Fruit fly (Drosophila melanogaster): Measurements from ENCODE around the gene D2hgdh.

D2hgdh gene

dm6 chrX:2158668-2159163 is 17.4 kb downstream of the D2hgdh start, which contains the start of gene wapl (continued):
- TF ChIP-seq Pdp1 (GFP tag; optimal IDR thresholded peaks at IDR 0.05) (peak in 1 of 2 experiments; percentile 44), vfl (GFP tag; optimal IDR thresholded peaks at IDR 0.05) (peak; percentile 26), CG9817 (tag; optimal IDR thresholded peaks at IDR 0.05) (no peak), CG9797 (GFP tag; optimal IDR thresholded peaks at IDR 0.05) (peak; percentile 85), CG11085 (GFP tag; IDR thresholded peaks at IDR 0.05) (0 out of 2 replicates have a peak, but pooled peaks have one; percentile 21), sens (GFP tag) (peak; percentile 81), Ptx1 (GFP tag; IDR thresholded peaks at IDR 0.05) (0 out of 2 replicates have a peak, but pooled peaks have one; percentile 10), sob (GFP tag; IDR thresholded peaks at IDR 0.05) (0 out of 2 replicates have a peak, but pooled peaks have one; percentile 32), CG34224 (GFP tag; IDR thresholded peaks at IDR 0.05; ENCODE audit: partially characterized antibody) (peak; percentile 93), vvl (GFP tag; IDR thresholded peaks at IDR 0.05) (peak; percentile 61), ftz-f1 (GFP tag; optimal IDR thresholded peaks at IDR 0.05) (peak; percentile 98), inv (GFP tag; IDR thresholded peaks at IDR 0.05; ENCODE audit: partially characterized antibody) (peak; percentile 91), CG12659 (GFP tag; optimal IDR thresholded peaks at IDR 0.05) (peak; percentile 61), Scr (GFP tag; IDR thresholded peaks at IDR 0.05; ENCODE audit: partially characterized antibody) (peak; percentile 94), CG1603 (tag; optimal IDR thresholded peaks at IDR 0.05) (peak; percentile 85), CG3995 (GFP tag; optimal IDR thresholded peaks at IDR 0.05) (peak; percentile 58), knrl (GFP tag; IDR thresholded peaks at IDR 0.05; ENCODE audit: partially characterized antibody) (peak; percentile 93), bcd (GFP tag; optimal IDR thresholded peaks at IDR 0.05) (no peak), CoRest (tag; optimal IDR thresholded peaks at IDR 0.05) (peak; percentile 6), BEAF-32 (GFP tag; optimal IDR thresholded peaks at IDR 0.05) (peak; percentile 97), CG33213 (GFP tag; optimal IDR thresholded peaks at IDR 0.05) (peak; percentile 29), CG17385 (GFP tag; optimal IDR thresholded peaks at IDR 0.05) (peak; percentile 96), Dbx (GFP tag; IDR thresholded peaks at IDR 0.05) (peak; percentile 53; the same call in 1 of the 3 replicates), CG3163 (GFP tag; optimal IDR thresholded peaks at IDR 0.05) (peak; percentile 6), Hr3 (GFP tag; optimal IDR thresholded peaks at IDR 0.05) (no peak), nerfin-2 (GFP tag; IDR thresholded peaks at IDR 0.05; ENCODE audit: partially characterized antibody) (peak; percentile 87), CG12299 (tag; optimal IDR thresholded peaks at IDR 0.05) (no peak), CG42726 (GFP tag; IDR thresholded peaks at IDR 0.05; ENCODE audit: partially characterized antibody) (peak; percentile 94), CG15479 (GFP tag; optimal IDR thresholded peaks at IDR 0.05) (peak; percentile 51), Ets65A (GFP tag) (peak; percentile 75), CG9932 (GFP tag; IDR thresholded peaks at IDR 0.05) (peak; percentile 76), CG13296 (GFP tag; optimal IDR thresholded peaks at IDR 0.05) (no peak), nmo (GFP tag; optimal IDR thresholded peaks at IDR 0.05) (peak; percentile 34), CG30020 (tag; optimal IDR thresholded peaks at IDR 0.05) (peak; percentile 23), Max (GFP tag; optimal IDR thresholded peaks at IDR 0.05) (no peak), CHES-1-like (GFP tag; optimal IDR thresholded peaks at IDR 0.05) (peak; percentile 37), CG15696 (tag; optimal IDR thresholded peaks at IDR 0.05) (no peak), CG4282 (GFP tag; optimal IDR thresholded peaks at IDR 0.05) (no peak), Hr78 (GFP tag; optimal IDR thresholded peaks at IDR 0.05) (no peak), slbo (GFP tag; IDR thresholded peaks at IDR 0.05) (peak; percentile 54), Trl (optimal IDR thresholded peaks at IDR 0.05) (no peak), Trl (GFP tag; optimal IDR thresholded peaks at IDR 0.05) (peak; percentile 22), CG11695 (GFP tag; IDR thresholded peaks at IDR 0.05) (0 out of 3 replicates have a peak, but pooled peaks have one; percentile 23), Xbp1 (GFP tag; optimal IDR thresholded peaks at IDR 0.05) (peak; percentile 46), E2f2 (GFP tag; IDR thresholded peaks at IDR 0.05) (peak; percentile 94), YL-1 (GFP tag; optimal IDR thresholded peaks at IDR 0.05) (peak; percentile 36), nom (GFP tag; optimal IDR thresholded peaks at IDR 0.05) (peak; percentile 16), Nf-YC (tag; optimal IDR thresholded peaks at IDR 0.05) (peak; percentile 21), CG2678 (tag; optimal IDR thresholded peaks at IDR 0.05) (no peak)
